Worm (Caenorhabditis elegans) whole organism, L2 larva: ENCODE data around the gene H10E21.4.

Source experiments
- C34F6.9 ChIP-seq: fragments of 150-350 bp; optimal IDR thresholded peaks from 2 replicates; lab custom pipeline; 2014; ENCODE audit warnings: missing biosample characterization, missing genetic modification characterization
- F13H6.1 ChIP-seq: sonication (generic microtip); optimal IDR thresholded peaks from 2 replicates; lab custom pipeline; 2016; ENCODE audit warnings: missing genetic modification characterization, missing compliant biosample characterization
- R02D3.7 ChIP-seq: fragments of 150-350 bp; optimal IDR thresholded peaks from 2 replicates; lab custom pipeline; 2014; ENCODE audit warnings: missing biosample characterization, missing genetic modification characterization
- Y55F3AM.14 ChIP-seq: fragments of 200-800 bp; sonication (Bioruptor generic); optimal IDR thresholded peaks from 2 replicates; lab custom pipeline; 2018; ENCODE audit warnings: mild to moderate bottlenecking, missing genetic modification characterization, missing compliant biosample characterization
- ZK546.5 ChIP-seq: sonication (generic microtip); optimal IDR thresholded peaks from 2 replicates; lab custom pipeline; 2017; ENCODE audit warnings: missing biosample characterization, missing genetic modification characterization
- alr-1 ChIP-seq: fragments of 150-350 bp; optimal IDR thresholded peaks from 2 replicates; lab custom pipeline; 2014; ENCODE audit warnings: missing biosample characterization, missing genetic modification characterization
- aly-2 ChIP-seq: fragments of 150-350 bp; optimal IDR thresholded peaks from 2 replicates; lab custom pipeline; 2014; ENCODE audit warnings: missing biosample characterization, missing genetic modification characterization
- blmp-1 ChIP-seq: sonication (generic microtip); optimal IDR thresholded peaks from 2 replicates; lab custom pipeline; 2017; ENCODE audit warnings: missing genetic modification characterization, mild to moderate bottlenecking, missing compliant biosample characterization, antibody characterized with exemption, moderate library complexity; ENCODE audit not compliant: insufficient read depth
- ceh-16 ChIP-seq: fragments of 150-350 bp; optimal IDR thresholded peaks from 2 replicates; lab custom pipeline; 2014; ENCODE audit warnings: missing biosample characterization, missing genetic modification characterization
- crh-2 ChIP-seq: sonication (generic microtip); optimal IDR thresholded peaks from 2 replicates; lab custom pipeline; 2017; ENCODE audit warnings: missing biosample characterization, missing genetic modification characterization
- dmd-4 ChIP-seq: sonication (generic microtip); optimal IDR thresholded peaks from 2 replicates; lab custom pipeline; 2017; ENCODE audit warnings: missing biosample characterization, missing genetic modification characterization
- egl-27 ChIP-seq: sonication (generic microtip); optimal IDR thresholded peaks from 3 replicates; lab custom pipeline; 2017; ENCODE audit warnings: missing biosample characterization, missing genetic modification reagents, missing genetic modification characterization
- elt-1 ChIP-seq: fragments of 150-350 bp; optimal IDR thresholded peaks from 2 replicates; lab custom pipeline; 2014; ENCODE audit warnings: missing biosample characterization, missing genetic modification characterization
- elt-3 ChIP-seq: sonication (generic microtip); optimal IDR thresholded peaks from 2 replicates; lab custom pipeline; 2017; ENCODE audit warnings: missing biosample characterization, missing genetic modification characterization
- fos-1 ChIP-seq: fragments of 150-350 bp; optimal IDR thresholded peaks from 2 replicates; lab custom pipeline; 2014; ENCODE audit warnings: missing biosample characterization, missing genetic modification characterization
- gmeb-1 ChIP-seq: fragments of 150-350 bp; optimal IDR thresholded peaks from 2 replicates; lab custom pipeline; 2014; ENCODE audit warnings: missing biosample characterization, missing genetic modification characterization
- lin-11 ChIP-seq: fragments of 150-350 bp; sonication (generic microtip); optimal IDR thresholded peaks from 2 replicates; lab custom pipeline; 2014; ENCODE audit warnings: missing biosample characterization, missing genetic modification characterization, inconsistent platforms, mixed read lengths
- lin-13 ChIP-seq: fragments of 150-350 bp; optimal IDR thresholded peaks from 2 replicates; lab custom pipeline; 2014; ENCODE audit warnings: missing biosample characterization, missing genetic modification reagents, missing genetic modification characterization
- lin-39 ChIP-seq: fragments of 150-350 bp; optimal IDR thresholded peaks from 2 replicates; lab custom pipeline; 2014; ENCODE audit warnings: missing biosample characterization, missing genetic modification reagents, missing genetic modification characterization
- lsy-2 ChIP-seq, 2 experiments: fragments of 150-350 bp in 1 of 2; sonication (generic microtip) in 1 of 2; optimal IDR thresholded peaks; 2 replicates each; lab custom pipeline; 2014 to 2017; ENCODE audit warnings: missing biosample characterization in 2 of 2, missing genetic modification characterization in 2 of 2
- mab-5 ChIP-seq: fragments of 150-350 bp; optimal IDR thresholded peaks from 2 replicates; lab custom pipeline; 2014; ENCODE audit warnings: missing biosample characterization, missing genetic modification characterization
- mbf-1 ChIP-seq: sonication (generic microtip); optimal IDR thresholded peaks from 2 replicates; lab custom pipeline; 2017; ENCODE audit warnings: missing biosample characterization, missing genetic modification characterization
- mdl-1 ChIP-seq, 2 experiments: fragments of 150-350 bp in 1 of 2; sonication (generic microtip) in 1 of 2; optimal IDR thresholded peaks; 2 replicates each; lab custom pipeline; 2017; ENCODE audit warnings: missing biosample characterization in 2 of 2, missing genetic modification characterization in 2 of 2
- nhr-10 ChIP-seq: sonication (generic microtip); optimal IDR thresholded peaks from 2 replicates; lab custom pipeline; 2017; ENCODE audit warnings: missing biosample characterization, missing genetic modification characterization
- nhr-11 ChIP-seq: fragments of 150-350 bp; optimal IDR thresholded peaks from 2 replicates; lab custom pipeline; 2014; ENCODE audit warnings: missing biosample characterization, missing genetic modification characterization
- nhr-12 ChIP-seq: fragments of 150-350 bp; optimal IDR thresholded peaks from 2 replicates; lab custom pipeline; 2014; ENCODE audit warnings: missing biosample characterization, missing genetic modification characterization
- nhr-21 ChIP-seq: fragments of 150-350 bp; optimal IDR thresholded peaks from 2 replicates; lab custom pipeline; 2014; ENCODE audit warnings: missing biosample characterization, missing genetic modification characterization
- nhr-23 ChIP-seq: fragments of 150-350 bp; optimal IDR thresholded peaks from 2 replicates; lab custom pipeline; 2014; ENCODE audit warnings: missing biosample characterization, missing genetic modification reagents, missing genetic modification characterization
- nhr-237 ChIP-seq: fragments of 150-350 bp; optimal IDR thresholded peaks from 2 replicates; lab custom pipeline; 2014; ENCODE audit warnings: missing biosample characterization, missing genetic modification characterization
- nhr-6 ChIP-seq: fragments of 150-350 bp; optimal IDR thresholded peaks from 2 replicates; lab custom pipeline; 2014; ENCODE audit warnings: missing biosample characterization, missing genetic modification characterization
- nhr-77 ChIP-seq: fragments of 150-350 bp; optimal IDR thresholded peaks from 2 replicates; lab custom pipeline; 2014; ENCODE audit warnings: missing biosample characterization, missing genetic modification characterization
- sma-3 ChIP-seq: sonication (generic microtip); optimal IDR thresholded peaks from 2 replicates; lab custom pipeline; 2016; ENCODE audit warnings: missing genetic modification reagents, missing genetic modification characterization, missing compliant biosample characterization
- sma-9 ChIP-seq, 2 experiments: fragments of 150-350 bp in 1 of 2; sonication (generic microtip) in 1 of 2; optimal IDR thresholded peaks; 2 replicates each; lab custom pipeline; 2014 to 2016; ENCODE audit warnings: missing genetic modification characterization in 2 of 2, mild to moderate bottlenecking in 1 of 2, missing biosample characterization in 1 of 2, missing compliant biosample characterization in 1 of 2, missing genetic modification reagents in 1 of 2, moderate library complexity in 1 of 2
- unc-39 ChIP-seq: fragments of 150-350 bp; optimal IDR thresholded peaks from 2 replicates; lab custom pipeline; 2014; ENCODE audit warnings: missing biosample characterization, missing genetic modification characterization
- unc-55 ChIP-seq: fragments of 150-350 bp; sonication (generic microtip); optimal IDR thresholded peaks from 3 replicates; lab custom pipeline; 2014; ENCODE audit warnings: missing biosample characterization, missing genetic modification reagents, missing genetic modification characterization
- zag-1 ChIP-seq: fragments of 150-350 bp; optimal IDR thresholded peaks from 2 replicates; lab custom pipeline; 2014; ENCODE audit warnings: missing biosample characterization, missing genetic modification characterization

H10E21.4 gene

DNA sequence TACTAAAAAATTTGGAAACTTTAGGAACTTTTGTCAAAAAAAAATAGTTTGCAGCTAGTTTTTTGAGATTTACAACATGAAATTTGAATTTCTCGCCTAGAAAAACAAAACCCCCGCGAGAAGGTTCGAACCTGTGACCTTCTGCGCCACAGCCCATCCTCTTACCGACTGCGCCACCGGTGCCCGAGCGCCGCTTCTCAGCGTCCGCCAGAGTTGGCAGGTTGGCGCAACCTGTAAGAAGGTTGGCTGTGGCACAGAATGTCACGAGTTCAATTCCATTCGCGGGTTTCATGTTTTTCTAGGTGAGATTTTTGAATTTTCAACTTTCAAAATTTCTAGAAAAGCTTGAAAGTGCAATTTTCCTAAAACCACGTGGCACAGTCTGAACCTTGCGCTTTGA, 30.9 kb upstream of the H10E21.4 start:
- TF ChIP-seq nhr-77 (tag; lab: Kevin White, UChicago) = no peak
- no peak for TF ChIP-seq mbf-1 (tag; lab: Kevin White, UChicago)
- no peak for TF ChIP-seq lsy-2 (tag; optimal IDR thresholded peaks at IDR 0.05; lab: Kevin White, UChicago)
- no peak for TF ChIP-seq aly-2 (tag; lab: Kevin White, UChicago)
- TF ChIP-seq Y55F3AM.14 (GFP tag; lab: Kevin White, UChicago) = no peak
- no peak for TF ChIP-seq nhr-23 (tag; lab: Kevin White, UChicago)
- TF ChIP-seq dmd-4 = no peak
- TF ChIP-seq egl-27 (tag; lab: Kevin White, UChicago) = no peak
- TF ChIP-seq mdl-1 (tag; optimal IDR thresholded peaks at IDR 0.05; lab: Kevin White, UChicago) = no peak
- no peak for TF ChIP-seq sma-9 (GFP tag; optimal IDR thresholded peaks at IDR 0.05; lab: Kevin White, UChicago)
- no peak for TF ChIP-seq sma-9 (tag; optimal IDR thresholded peaks at IDR 0.05; lab: Kevin White, UChicago)
- no peak for TF ChIP-seq crh-2
- TF ChIP-seq lin-11 = no peak

DNA sequence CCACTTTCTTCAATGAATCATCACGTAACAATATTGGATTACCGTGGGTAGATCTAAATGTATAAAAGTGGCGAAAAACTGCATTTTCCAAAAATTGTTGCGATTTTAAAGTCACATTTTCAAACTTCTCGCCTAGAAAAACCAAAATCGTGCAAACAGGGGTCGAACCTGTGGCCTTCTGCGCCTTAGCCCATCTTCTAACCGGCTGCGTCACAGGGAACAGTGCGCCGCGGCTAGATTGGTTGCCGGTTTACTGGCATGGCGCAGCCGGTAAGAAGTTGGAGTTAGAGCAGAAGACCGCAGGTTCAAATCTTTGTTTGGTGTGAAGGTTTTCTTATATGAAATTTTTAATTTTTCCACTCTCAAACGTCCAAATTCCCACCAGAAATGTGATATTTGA, 29.6 kb upstream of the H10E21.4 start:
- TF ChIP-seq gmeb-1 (tag; lab: Kevin White, UChicago) = no peak
- TF ChIP-seq unc-55 = no peak
- TF ChIP-seq fos-1 (tag; lab: Kevin White, UChicago) = no peak
- no peak for TF ChIP-seq elt-3 (tag; lab: Kevin White, UChicago)
- TF ChIP-seq alr-1 (tag; lab: Kevin White, UChicago) = no peak
- TF ChIP-seq R02D3.7 (tag; lab: Kevin White, UChicago) = no peak
- TF ChIP-seq lin-13 (GFP tag; lab: Kevin White, UChicago) = no peak
- TF ChIP-seq F13H6.1 (tag; lab: Kevin White, UChicago) = no peak
- TF ChIP-seq nhr-10 = no peak
- no peak for TF ChIP-seq mbf-1 (tag; lab: Kevin White, UChicago)
- no peak for TF ChIP-seq mab-5
- no peak for TF ChIP-seq C34F6.9 (tag; lab: Kevin White, UChicago)
- no peak for TF ChIP-seq lin-39
- TF ChIP-seq unc-39 (tag; lab: Kevin White, UChicago) = no peak
- no peak for TF ChIP-seq ZK546.5 (tag; lab: Kevin White, UChicago)
- no peak for TF ChIP-seq sma-9 (GFP tag; optimal IDR thresholded peaks at IDR 0.05; lab: Kevin White, UChicago)
- no peak for TF ChIP-seq sma-9 (tag; optimal IDR thresholded peaks at IDR 0.05; lab: Kevin White, UChicago)
- TF ChIP-seq nhr-21 (tag; lab: Kevin White, UChicago) = no peak
- TF ChIP-seq nhr-6 (tag; lab: Kevin White, UChicago) = no peak
- TF ChIP-seq zag-1 (tag; lab: Kevin White, UChicago) = no peak

ce11 chrIII:48329-48728, 28.9 kb upstream of the H10E21.4 start:
- no peak for TF ChIP-seq egl-27 (tag; lab: Kevin White, UChicago)
- TF ChIP-seq blmp-1 (tag; lab: Kevin White, UChicago) = no peak
- no peak for TF ChIP-seq mdl-1 (tag; optimal IDR thresholded peaks at IDR 0.05; lab: Kevin White, UChicago)
- TF ChIP-seq Y55F3AM.14 (GFP tag; lab: Kevin White, UChicago) = no peak
- TF ChIP-seq nhr-6 (tag; lab: Kevin White, UChicago) = no peak
- no peak for TF ChIP-seq sma-9 (GFP tag; optimal IDR thresholded peaks at IDR 0.05; lab: Kevin White, UChicago)
- no peak for TF ChIP-seq sma-9 (tag; optimal IDR thresholded peaks at IDR 0.05; lab: Kevin White, UChicago)
- TF ChIP-seq unc-55 = no peak
- TF ChIP-seq alr-1 (tag; lab: Kevin White, UChicago) = no peak
- TF ChIP-seq nhr-237 = no peak
- no peak for TF ChIP-seq sma-3
- no peak for TF ChIP-seq ZK546.5 (tag; lab: Kevin White, UChicago)
- no peak for TF ChIP-seq nhr-23 (tag; lab: Kevin White, UChicago)
- no peak for TF ChIP-seq unc-39 (tag; lab: Kevin White, UChicago)
- TF ChIP-seq gmeb-1 (tag; lab: Kevin White, UChicago) = no peak
- TF ChIP-seq R02D3.7 (tag; lab: Kevin White, UChicago) = no peak
- no peak for TF ChIP-seq elt-1 (tag; lab: Kevin White, UChicago)
- TF ChIP-seq nhr-77 (tag; lab: Kevin White, UChicago) = no peak

DNA sequence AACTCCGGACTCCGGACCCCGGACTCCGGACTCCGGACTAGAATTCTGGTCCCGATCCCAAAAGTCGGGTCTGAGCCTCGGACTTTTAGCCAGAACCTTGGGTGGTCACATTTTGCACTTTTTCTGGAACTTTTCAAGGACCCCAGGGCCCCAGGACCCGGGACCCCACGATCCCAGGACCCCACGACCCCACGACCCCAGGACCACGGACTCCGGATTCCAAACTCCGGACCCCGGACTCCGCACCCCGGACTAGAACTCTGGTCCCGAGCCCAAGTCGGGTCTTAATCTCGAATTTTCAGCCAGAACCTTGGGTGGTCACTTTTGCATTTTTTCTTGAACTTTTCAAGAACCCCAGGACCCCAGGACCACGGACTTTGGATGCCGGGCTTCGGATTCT, 23.2 kb upstream of the H10E21.4 start:
- TF ChIP-seq sma-3 (no peak), fos-1 (tag; lab: Kevin White, UChicago) (no peak), nhr-12 (tag; lab: Kevin White, UChicago) (no peak), elt-1 (tag; lab: Kevin White, UChicago) (no peak), nhr-11 (tag; lab: Kevin White, UChicago) (no peak), Y55F3AM.14 (GFP tag; lab: Kevin White, UChicago) (no peak), nhr-10 (no peak), mdl-1 (tag; optimal IDR thresholded peaks at IDR 0.05; lab: Kevin White, UChicago) (no peak), nhr-23 (tag; lab: Kevin White, UChicago) (no peak), ceh-16 (no peak)
